Worm (Caenorhabditis elegans) whole organism, late embryonic: ENCODE results near the gene Y37A1A.4.

Experiments
- ama-1 ChIP-seq: fragments of 150-350 bp; optimal IDR thresholded peaks from 2 replicates; lab custom pipeline; 2014
- elt-2 ChIP-seq: sonication (generic microtip); optimal IDR thresholded peaks from 2 replicates; lab custom pipeline; 2016; ENCODE audit warnings: missing genetic modification reagents, missing genetic modification characterization, missing compliant biosample characterization
- fkh-10 ChIP-seq: fragments of 150-350 bp; optimal IDR thresholded peaks from 2 replicates; lab custom pipeline; 2014; ENCODE audit warnings: missing biosample characterization, missing genetic modification reagents, missing genetic modification characterization
- gmeb-2 ChIP-seq: sonication (generic microtip); optimal IDR thresholded peaks from 2 replicates; lab custom pipeline; 2016; ENCODE audit warnings: missing genetic modification characterization, inconsistent platforms, missing compliant biosample characterization
- hlh-15 ChIP-seq: sonication (generic microtip); optimal IDR thresholded peaks from 2 replicates; lab custom pipeline; 2016; ENCODE audit warnings: missing genetic modification characterization, missing compliant biosample characterization
- hlh-30 ChIP-seq: sonication (generic microtip); optimal IDR thresholded peaks from 2 replicates; lab custom pipeline; 2017; ENCODE audit warnings: antibody characterized with exemption, missing genetic modification characterization, missing compliant biosample characterization; ENCODE audit not compliant: insufficient read depth
- hlh-8 ChIP-seq: sonication (generic microtip); optimal IDR thresholded peaks from 2 replicates; lab custom pipeline; 2016; ENCODE audit warnings: missing genotype, missing genetic modification characterization, missing compliant biosample characterization
- mec-3 ChIP-seq: sonication (generic microtip); optimal IDR thresholded peaks from 2 replicates; lab custom pipeline; 2016; ENCODE audit warnings: borderline replicate concordance, missing genetic modification characterization, missing compliant biosample characterization
- nfya-1 ChIP-seq: sonication (generic microtip); optimal IDR thresholded peaks from 2 replicates; lab custom pipeline; 2017; ENCODE audit warnings: missing genetic modification characterization, mild to moderate bottlenecking, missing compliant biosample characterization, antibody characterized with exemption, moderate library complexity
- nhr-11 ChIP-seq: fragments of 150-350 bp; optimal IDR thresholded peaks from 2 replicates; lab custom pipeline; 2014; ENCODE audit warnings: missing biosample characterization, missing genetic modification characterization
- pax-1 ChIP-seq: fragments of 150-350 bp; optimal IDR thresholded peaks from 2 replicates; lab custom pipeline; 2014; ENCODE audit warnings: missing biosample characterization, missing genetic modification characterization
- pha-4 ChIP-seq: fragments of 150-350 bp; optimal IDR thresholded peaks from 2 replicates; lab custom pipeline; 2018; ENCODE audit warnings: missing biosample characterization, missing genetic modification reagents, missing genetic modification characterization

DNA sequence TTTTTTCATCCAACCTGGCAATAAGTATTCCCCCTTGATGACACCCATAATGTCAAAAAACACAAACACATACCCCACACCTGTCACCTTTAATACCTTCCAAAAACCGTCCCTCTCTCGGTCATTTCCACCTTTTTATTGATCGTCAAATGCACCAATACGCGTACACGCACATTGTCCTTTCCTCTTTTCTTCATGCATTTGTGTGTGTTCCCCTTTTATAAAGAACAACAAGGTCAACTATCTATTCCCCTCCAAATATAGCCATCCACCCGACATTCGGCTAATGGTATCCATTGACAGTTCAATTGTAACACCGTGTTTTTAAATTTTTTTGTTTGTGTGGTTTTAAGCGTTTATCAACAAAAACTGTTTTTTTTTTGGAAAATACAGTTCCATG, 11.0 kb downstream of the Y37A1A.4 start:
- TF ChIP-seq hlh-15 = no peak
- no peak for TF ChIP-seq mec-3 (tag; lab: Kevin White, UChicago)
- TF ChIP-seq hlh-8 (tag; lab: Kevin White, UChicago) = no peak
- TF ChIP-seq gmeb-2 (tag; lab: Kevin White, UChicago) = no peak
- TF ChIP-seq pha-4 = no peak
- no peak for TF ChIP-seq fkh-10 (GFP tag; lab: Kevin White, UChicago)
- no peak for TF ChIP-seq nhr-11 (tag; lab: Kevin White, UChicago)
- TF ChIP-seq ama-1 (lab: Kevin White, UChicago) = no peak
- TF ChIP-seq pax-1 (tag; lab: Kevin White, UChicago) = no peak
- TF ChIP-seq nfya-1 (tag; lab: Kevin White, UChicago) = peak; percentile 58
- TF ChIP-seq hlh-30 (tag; lab: Kevin White, UChicago) = no peak
- TF ChIP-seq elt-2 (tag; lab: Kevin White, UChicago) = no peak
